Fruit fly (Drosophila melanogaster) whole organism, embryonic: Measurements from ENCODE around the gene iav.

Source experiments
- BEAF-32 ChIP-seq: fragments of 200-800 bp; sonication (Bioruptor generic); optimal IDR thresholded peaks from 3 replicates; lab custom pipeline; 2017; ENCODE audit warnings: missing biosample characterization, missing genetic modification characterization, mild to moderate bottlenecking, moderate library complexity, missing genetic modification reagents
- CG10431 ChIP-seq: fragments of 200-800 bp; sonication (Bioruptor generic); optimal IDR thresholded peaks from 3 replicates; lab custom pipeline; 2018; ENCODE audit warnings: missing biosample characterization, mild to moderate bottlenecking, missing genetic modification characterization
- CG13894 ChIP-seq: fragments of 200-800 bp; sonication (Bioruptor generic); optimal IDR thresholded peaks from 3 replicates; lab custom pipeline; 2018; ENCODE audit warnings: missing biosample characterization, mild to moderate bottlenecking, missing genetic modification characterization, moderate library complexity
- CG15514 ChIP-seq: fragments of 200-800 bp; sonication (Bioruptor generic); optimal IDR thresholded peaks from 3 replicates; lab custom pipeline; 2017; ENCODE audit warnings: missing biosample characterization, missing genetic modification characterization, mild to moderate bottlenecking, moderate library complexity, missing genetic modification reagents
- CG15696 ChIP-seq: fragments of 200-800 bp; sonication (Bioruptor generic); optimal IDR thresholded peaks from 2 replicates; lab custom pipeline; 2019; ENCODE audit warnings: missing biosample characterization, mild to moderate bottlenecking, missing genetic modification characterization, moderate library complexity
- CG17802 ChIP-seq: fragments of 200-800 bp; sonication (Bioruptor generic); optimal IDR thresholded peaks from 2 replicates; lab custom pipeline; 2018; ENCODE audit warnings: missing biosample characterization, mild to moderate bottlenecking, missing genetic modification characterization, moderate library complexity
- CG2129 ChIP-seq: fragments of 200-800 bp; sonication (Bioruptor generic); IDR thresholded peaks from 2 replicates; pipeline ENCODE4 v1.3.6; 2022; ENCODE audit warnings: missing biosample characterization, missing genetic modification characterization; ENCODE audit not compliant: partially characterized antibody
- CG2889 ChIP-seq: fragments of 200-800 bp; sonication (Bioruptor generic); IDR thresholded peaks from 3 replicates; pipeline ENCODE4 v1.3.6; 2022; ENCODE audit warnings: missing biosample characterization, missing genetic modification characterization
- CG30431 ChIP-seq: fragments of 200-800 bp; sonication (Bioruptor generic); optimal IDR thresholded peaks from 2 replicates; lab custom pipeline; 2017; ENCODE audit warnings: missing biosample characterization, missing genetic modification characterization
- CG31224 ChIP-seq: fragments of 200-800 bp; sonication (Bioruptor generic); IDR thresholded peaks from 2 replicates; pipeline ENCODE4 v1.3.6; 2022; ENCODE audit warnings: missing biosample characterization, missing genetic modification characterization
- CG6765 ChIP-seq: fragments of 200-800 bp; sonication (Bioruptor generic); optimal IDR thresholded peaks from 3 replicates; lab custom pipeline; 2017; ENCODE audit warnings: missing biosample characterization, mild to moderate bottlenecking, missing genetic modification characterization
- CG6791 ChIP-seq: fragments of 200-800 bp; sonication (Bioruptor generic); IDR thresholded peaks from 3 replicates; pipeline ENCODE4 v1.3.6; 2022; ENCODE audit warnings: missing biosample characterization, missing genetic modification characterization; ENCODE audit not compliant: partially characterized antibody
- CG7357 ChIP-seq: fragments of 200-800 bp; sonication (Bioruptor generic); IDR thresholded peaks from 3 replicates; pipeline ENCODE4 v1.3.6; 2022; ENCODE audit warnings: missing biosample characterization, missing genetic modification characterization
- CG8388 ChIP-seq: fragments of 200-800 bp; sonication (Bioruptor generic); optimal IDR thresholded peaks from 2 replicates; lab custom pipeline; 2019; ENCODE audit warnings: missing biosample characterization, mild to moderate bottlenecking, missing genetic modification characterization, moderate library complexity
- CG9797 ChIP-seq: fragments of 200-800 bp; sonication (Bioruptor generic); optimal IDR thresholded peaks from 3 replicates; lab custom pipeline; 2018; ENCODE audit warnings: missing biosample characterization, mild to moderate bottlenecking, missing genetic modification characterization
- CG9876 ChIP-seq: fragments of 200-800 bp; sonication (Bioruptor generic); optimal IDR thresholded peaks from 2 replicates; lab custom pipeline; 2016; ENCODE audit warnings: missing biosample characterization, missing genetic modification characterization
- CrebB ChIP-seq: fragments of 200-800 bp; sonication (Bioruptor generic); optimal IDR thresholded peaks from 3 replicates; lab custom pipeline; 2018; ENCODE audit warnings: missing biosample characterization, mild to moderate bottlenecking, missing genetic modification characterization
- Dp ChIP-seq: fragments of 200-800 bp; sonication (Bioruptor generic); optimal IDR thresholded peaks from 2 replicates; lab custom pipeline; 2018; ENCODE audit warnings: missing biosample characterization, mild to moderate bottlenecking, missing genetic modification characterization, moderate library complexity
- Ets65A ChIP-seq: fragments of 200-800 bp; sonication (Bioruptor generic); peaks from one replicate; lab custom pipeline; 2016; ENCODE audit warnings: missing biosample characterization, missing genetic modification characterization
- Fer1 ChIP-seq: fragments of 200-800 bp; sonication (Bioruptor generic); optimal IDR thresholded peaks from 2 replicates; lab custom pipeline; 2017; ENCODE audit warnings: missing biosample characterization, mild to moderate bottlenecking, missing genetic modification characterization
- Gug ChIP-seq: fragments of 200-800 bp; sonication (Bioruptor generic); IDR thresholded peaks from 4 replicates; pipeline ENCODE4 v1.3.6; 2022; ENCODE audit warnings: missing biosample characterization, missing genetic modification characterization
- Hmx ChIP-seq: fragments of 200-800 bp; sonication (Bioruptor generic); optimal IDR thresholded peaks from 2 replicates; lab custom pipeline; 2016; ENCODE audit warnings: missing biosample characterization, missing genetic modification characterization
- Hr3 ChIP-seq: fragments of 200-800 bp; sonication (Bioruptor generic); optimal IDR thresholded peaks from 3 replicates; lab custom pipeline; 2016; ENCODE audit warnings: missing biosample characterization, missing genetic modification characterization
- Hr78 ChIP-seq, 2 experiments: fragments of 200-800 bp in 1 of 2; fragments of >200 bp in 1 of 2; sonication (Bioruptor generic) in 1 of 2; optimal IDR thresholded peaks; 2 replicates each; lab custom pipeline; 2017 to 2019; ENCODE audit warnings: missing biosample characterization in 2 of 2, missing genetic modification characterization in 2 of 2, mild to moderate bottlenecking in 1 of 2, moderate library complexity in 1 of 2
- Jarid2 ChIP-seq: fragments of 200-800 bp; sonication (Bioruptor generic); optimal IDR thresholded peaks from 3 replicates; lab custom pipeline; 2017; ENCODE audit warnings: mild to moderate bottlenecking, missing biosample characterization, missing genetic modification reagents, missing genetic modification characterization
- Mrtf ChIP-seq: fragments of 200-800 bp; sonication (Bioruptor generic); IDR thresholded peaks from 3 replicates; pipeline ENCODE4 v1.3.6; 2022; ENCODE audit warnings: missing biosample characterization, missing genetic modification characterization
- Neu2 ChIP-seq: fragments of 200-800 bp; sonication (Bioruptor generic); optimal IDR thresholded peaks from 3 replicates; lab custom pipeline; 2016; ENCODE audit warnings: missing biosample characterization, missing genetic modification characterization, borderline replicate concordance
- Nf-YA ChIP-seq: fragments of 200-800 bp; sonication (Bioruptor generic); IDR thresholded peaks from 2 replicates; pipeline ENCODE4 v1.3.6; 2022; ENCODE audit warnings: missing biosample characterization, missing genetic modification characterization
- Nf-YB ChIP-seq: fragments of 200-800 bp; sonication (Bioruptor generic); optimal IDR thresholded peaks from 3 replicates; lab custom pipeline; 2019; ENCODE audit warnings: missing biosample characterization, mild to moderate bottlenecking, missing genetic modification characterization, moderate library complexity
- TFAM ChIP-seq: fragments of 200-800 bp; sonication (Bioruptor generic); optimal IDR thresholded peaks from 2 replicates; lab custom pipeline; 2017; ENCODE audit warnings: missing biosample characterization, missing genetic modification characterization, inconsistent platforms
- bowl ChIP-seq: fragments of 200-800 bp; sonication (Bioruptor generic); IDR thresholded peaks from 2 replicates; pipeline ENCODE4 v1.3.6; 2022; ENCODE audit warnings: missing biosample characterization, missing genetic modification characterization
- chn ChIP-seq: fragments of 200-800 bp; sonication (Bioruptor generic); optimal IDR thresholded peaks from 2 replicates; lab custom pipeline; 2016; ENCODE audit warnings: missing biosample characterization, missing genetic modification characterization
- exex ChIP-seq: fragments of 200-800 bp; sonication (Bioruptor generic); optimal IDR thresholded peaks from 4 replicates; lab custom pipeline; 2018; ENCODE audit warnings: missing biosample characterization, mild to moderate bottlenecking, missing genetic modification characterization, moderate library complexity
- eyg ChIP-seq: fragments of 200-800 bp; sonication (Bioruptor generic); optimal IDR thresholded peaks from 3 replicates; lab custom pipeline; 2016; ENCODE audit warnings: missing biosample characterization, missing genetic modification characterization
- fd96Cb ChIP-seq: fragments of 200-800 bp; sonication (Bioruptor generic); optimal IDR thresholded peaks from 2 replicates; lab custom pipeline; 2018; ENCODE audit warnings: missing biosample characterization, mild to moderate bottlenecking, missing genetic modification characterization, moderate library complexity
- gem ChIP-seq: fragments of 200-800 bp; sonication (Bioruptor generic); optimal IDR thresholded peaks from 2 replicates; lab custom pipeline; 2019; ENCODE audit warnings: missing biosample characterization, mild to moderate bottlenecking, missing genetic modification characterization, moderate library complexity
- gsb-n ChIP-seq: fragments of 200-800 bp; sonication (Bioruptor generic); optimal IDR thresholded peaks from 3 replicates; lab custom pipeline; 2018; ENCODE audit warnings: missing biosample characterization, mild to moderate bottlenecking, missing genetic modification characterization
- lov ChIP-seq, 2 experiments: fragments of 200-800 bp in 1 of 2; fragments of >200 bp in 1 of 2; sonication (Bioruptor generic) in 1 of 2; IDR thresholded peaks in 1 of 2; optimal IDR thresholded peaks in 1 of 2; 2 replicates in 1 of 2; 3 replicates in 1 of 2; pipeline versions ENCODE4 v1.3.6 to Lab custom; 2017 to 2022; ENCODE audit warnings: missing biosample characterization in 1 of 2, missing genetic modification characterization in 1 of 2
- nmo ChIP-seq: fragments of 200-800 bp; sonication (Bioruptor generic); optimal IDR thresholded peaks from 2 replicates; lab custom pipeline; 2018; ENCODE audit warnings: missing biosample characterization, mild to moderate bottlenecking, missing genetic modification characterization, moderate library complexity
- pb ChIP-seq: fragments of 200-800 bp; sonication (Bioruptor generic); optimal IDR thresholded peaks from 3 replicates; lab custom pipeline; 2016; ENCODE audit warnings: missing biosample characterization, missing genetic modification characterization
- peb ChIP-seq: fragments of 200-800 bp; sonication (Bioruptor generic); IDR thresholded peaks from 2 replicates; pipeline ENCODE4 v1.3.6; 2022; ENCODE audit warnings: missing biosample characterization, missing genetic modification characterization
- pnt ChIP-seq: fragments of 200-800 bp; sonication (Bioruptor generic); optimal IDR thresholded peaks from 3 replicates; lab custom pipeline; 2016; ENCODE audit warnings: missing biosample characterization, missing genetic modification characterization
- repo ChIP-seq: fragments of 200-800 bp; sonication (Bioruptor generic); optimal IDR thresholded peaks from 2 replicates; lab custom pipeline; 2016; ENCODE audit warnings: missing biosample characterization, missing genetic modification characterization
- scrt ChIP-seq: fragments of 200-800 bp; sonication (Bioruptor generic); optimal IDR thresholded peaks from 2 replicates; lab custom pipeline; 2018; ENCODE audit warnings: missing biosample characterization, mild to moderate bottlenecking, missing genetic modification characterization, moderate library complexity
- sens-2 ChIP-seq: fragments of 200-800 bp; sonication (Bioruptor generic); IDR thresholded peaks from 2 replicates; pipeline ENCODE4 v1.3.6; 2022; ENCODE audit warnings: missing biosample characterization, missing genetic modification characterization
- sima ChIP-seq: fragments of 200-800 bp; sonication (Bioruptor generic); optimal IDR thresholded peaks from 2 replicates; lab custom pipeline; 2016; ENCODE audit warnings: missing biosample characterization, missing genetic modification characterization
- tll ChIP-seq, 2 experiments: fragments of 200-800 bp in 1 of 2; fragments of >200 bp in 1 of 2; sonication (Bioruptor generic) in 1 of 2; optimal IDR thresholded peaks; 2 replicates each; lab custom pipeline; 2017 to 2019; ENCODE audit warnings: missing biosample characterization in 2 of 2, missing genetic modification characterization in 2 of 2, mild to moderate bottlenecking in 1 of 2, moderate library complexity in 1 of 2
- tup ChIP-seq: fragments of 200-800 bp; sonication (Bioruptor generic); optimal IDR thresholded peaks from 2 replicates; lab custom pipeline; 2016; ENCODE audit warnings: missing biosample characterization, mild to moderate bottlenecking, missing genetic modification characterization, moderate library complexity
- zen2 ChIP-seq: fragments of 200-800 bp; sonication (Bioruptor generic); IDR thresholded peaks from 3 replicates; pipeline ENCODE4 v1.3.6; 2022; ENCODE audit warnings: missing biosample characterization, missing genetic modification characterization; ENCODE audit not compliant: partially characterized antibody

iav gene

dm6 chrX:6800726-6801296 is 13.0 kb upstream of the iav start (continued):
- TF ChIP-seq CG10431 (GFP tag; lab: Kevin White, UChicago) = no peak
- no peak for TF ChIP-seq CG2129 (GFP tag; lab: Robert Waterston, UW)
- TF ChIP-seq nmo (GFP tag; lab: Kevin White, UChicago) = peak; percentile 24
- TF ChIP-seq Ets65A (GFP tag; lab: Kevin White, UChicago) = peak; percentile 45
- TF ChIP-seq BEAF-32 (GFP tag; lab: Kevin White, UChicago) = no peak
- TF ChIP-seq Neu2 (GFP tag; lab: Kevin White, UChicago) = no peak
- no peak for TF ChIP-seq Nf-YB (GFP tag; lab: Kevin White, UChicago)
- no peak for TF ChIP-seq CG6765
- TF ChIP-seq Jarid2 (GFP tag; lab: Kevin White, UChicago) = no peak
- no peak for TF ChIP-seq CG6791 (GFP tag; lab: Robert Waterston, UW)
- no peak for TF ChIP-seq lov (optimal IDR thresholded peaks at IDR 0.05; lab: Kevin White, UChicago)
- no peak for TF ChIP-seq lov (GFP tag; IDR thresholded peaks at IDR 0.05; lab: Robert Waterston, UW)
- no peak for TF ChIP-seq CG15514 (GFP tag; lab: Kevin White, UChicago)
- TF ChIP-seq gsb-n (tag; lab: Kevin White, UChicago) = no peak
- no peak for TF ChIP-seq Hmx (GFP tag; lab: Kevin White, UChicago)
- no peak for TF ChIP-seq sima (GFP tag; lab: Kevin White, UChicago)
- peak; percentile 68 for TF ChIP-seq gem (tag; lab: Kevin White, UChicago)
- 0 out of 3 replicates have a peak, but pooled peaks have one; percentile 26 for TF ChIP-seq Mrtf
- no peak for TF ChIP-seq zen2
- TF ChIP-seq chn = no peak
- no peak for TF ChIP-seq pnt (GFP tag; lab: Kevin White, UChicago)
- TF ChIP-seq CG13894 (tag; lab: Kevin White, UChicago) = no peak
- no peak for TF ChIP-seq CG9876 (GFP tag; lab: Kevin White, UChicago)
- TF ChIP-seq bowl = peak; percentile 16; the same call in 1 of the 2 replicates
- no peak for TF ChIP-seq pb
- TF ChIP-seq Dp = no peak
- no peak for TF ChIP-seq TFAM (GFP tag; lab: Kevin White, UChicago)
- TF ChIP-seq sens-2 (GFP tag; lab: Robert Waterston, UW) = no peak
- no peak for TF ChIP-seq CG7357 (GFP tag; lab: Robert Waterston, UW)
- TF ChIP-seq fd96Cb (tag; lab: Kevin White, UChicago) = peak; percentile 27
- peak in 1 of 2 experiments; percentile 6 for TF ChIP-seq Hr78 (GFP tag; optimal IDR thresholded peaks at IDR 0.05; lab: Kevin White, UChicago)
- TF ChIP-seq Nf-YA (GFP tag; lab: Robert Waterston, UW) = no peak
- peak; percentile 67 for TF ChIP-seq Fer1 (GFP tag; lab: Kevin White, UChicago)
- no peak for TF ChIP-seq Gug
- TF ChIP-seq CrebB = no peak
- no peak for TF ChIP-seq repo (GFP tag; lab: Kevin White, UChicago)
- TF ChIP-seq Hr3 (GFP tag; lab: Kevin White, UChicago) = peak; percentile 27
- TF ChIP-seq CG9797 (GFP tag; lab: Kevin White, UChicago) = no peak
- TF ChIP-seq CG2889 (GFP tag; lab: Robert Waterston, UW) = no peak
- no peak for TF ChIP-seq peb (GFP tag; lab: Robert Waterston, UW)
- TF ChIP-seq tll (GFP tag; optimal IDR thresholded peaks at IDR 0.05; lab: Kevin White, UChicago) = no peak
- TF ChIP-seq exex = peak; percentile 71
- TF ChIP-seq CG17802 (tag; lab: Kevin White, UChicago) = no peak
- TF ChIP-seq scrt = peak; percentile 40
- no peak for TF ChIP-seq CG31224 (GFP tag; lab: Robert Waterston, UW)
- peak; percentile 14 for TF ChIP-seq CG30431
- no peak for TF ChIP-seq eyg
- no peak for TF ChIP-seq CG15696
- no peak for TF ChIP-seq CG8388 (GFP tag; lab: Kevin White, UChicago)
- no peak for TF ChIP-seq tup (GFP tag; lab: Kevin White, UChicago)
